Worm (Caenorhabditis elegans): Measurements from ENCODE around the gene sre-44.

The sre-44 gene

DNA sequence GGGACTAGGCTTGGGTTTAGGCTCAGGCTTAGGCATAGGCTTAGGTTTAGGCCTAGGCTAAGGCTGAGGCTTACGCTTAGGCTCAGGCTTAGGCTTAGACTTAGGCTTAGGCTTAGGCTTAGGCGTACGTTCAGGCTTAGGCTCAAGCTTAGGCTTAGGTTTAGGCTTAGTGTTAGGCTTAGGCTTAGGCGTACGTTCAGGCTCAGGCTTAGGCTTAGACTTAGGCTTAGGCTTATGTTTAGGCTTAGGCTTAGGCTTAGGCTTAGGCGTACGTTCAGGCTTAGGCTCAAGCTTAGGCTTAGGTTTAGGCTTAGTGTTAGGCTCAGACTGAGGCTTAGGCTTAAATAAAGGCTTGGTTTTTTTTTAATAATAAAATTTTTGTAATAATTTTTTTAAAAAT, 43.8 kb upstream of the sre-44 start:
- 0 out of 2 replicates have a peak, but pooled peaks have one; percentile 32 for TF ChIP-seq tra-1 (GFP tag; IDR thresholded peaks at IDR 0.05)

ce11 chrII:13907615-13908014, 41.8 kb upstream of the sre-44 start:
- TF ChIP-seq zag-1 (tag; optimal IDR thresholded peaks at IDR 0.05), result no peak
- TF ChIP-seq zip-11 (GFP tag; IDR thresholded peaks at IDR 0.05), result no peak
- peak; percentile 46 for TF ChIP-seq aha-1 (tag)

- TF ChIP-seq duxl-1 (tag; optimal IDR thresholded peaks at IDR 0.05; ENCODE audit: poor library complexity), result no peak
- peak; percentile 80 for TF ChIP-seq mes-2 (tag; optimal IDR thresholded peaks at IDR 0.05; ENCODE audit: poor library complexity, severe bottlenecking)
- peak; percentile 20 for TF ChIP-seq nhr-6 (tag; optimal IDR thresholded peaks at IDR 0.05)
- peak; percentile 31 for TF ChIP-seq hlh-11 (tag; optimal IDR thresholded peaks at IDR 0.05)
- no peak for TF ChIP-seq lim-7 (GFP tag; IDR thresholded peaks at IDR 0.05)
- TF ChIP-seq nhr-42 (GFP tag; IDR thresholded peaks at IDR 0.05), result peak; percentile 59; the same call in 1 of the 2 replicates
- TF ChIP-seq nhr-11 (tag; optimal IDR thresholded peaks at IDR 0.05), result peak; percentile 53
- peak; percentile 60 for TF ChIP-seq rbr-2 (tag; optimal IDR thresholded peaks at IDR 0.05)
- no peak for TF ChIP-seq pqm-1 (tag; optimal IDR thresholded peaks at IDR 0.05)
- TF ChIP-seq ztf-11 (tag; optimal IDR thresholded peaks at IDR 0.05), result no peak
- no peak for TF ChIP-seq dmd-8 (GFP tag; IDR thresholded peaks at IDR 0.05)
- TF ChIP-seq fkh-10 (GFP tag; optimal IDR thresholded peaks at IDR 0.05), result peak; percentile 26
- peak; percentile 17; the same call in 1 of the 2 replicates for TF ChIP-seq dmd-6 (GFP tag; IDR thresholded peaks at IDR 0.05)
- peak in 1 of 2 experiments; percentile 31 for TF ChIP-seq hif-1 (tag; optimal IDR thresholded peaks at IDR 0.05)
- TF ChIP-seq skn-1 (tag; optimal IDR thresholded peaks at IDR 0.05), result no peak
- TF ChIP-seq fos-1 (tag; optimal IDR thresholded peaks at IDR 0.05), result no peak
- no peak for TF ChIP-seq zfp-2 (tag; optimal IDR thresholded peaks at IDR 0.05)
- TF ChIP-seq egl-43 (GFP tag; IDR thresholded peaks at IDR 0.05), result 0 out of 2 replicates have a peak, but pooled peaks have one; percentile 16
- no peak for TF ChIP-seq daf-16 (GFP tag; optimal IDR thresholded peaks at IDR 0.05)
- TF ChIP-seq daf-16 (tag; optimal IDR thresholded peaks at IDR 0.05), result no peak
- TF ChIP-seq ceh-28 (tag; optimal IDR thresholded peaks at IDR 0.05), result peak; percentile 33
- TF ChIP-seq zag-1 (tag; optimal IDR thresholded peaks at IDR 0.05), result no peak
- no peak for TF ChIP-seq spr-1 (tag; optimal IDR thresholded peaks at IDR 0.05)
- no peak for TF ChIP-seq lin-1 (GFP tag; IDR thresholded peaks at IDR 0.05)
- TF ChIP-seq dpl-1 (GFP tag; optimal IDR thresholded peaks at IDR 0.05), result peak; percentile 97
- TF ChIP-seq hmg-1.1 (GFP tag; IDR thresholded peaks at IDR 0.05), result peak; percentile 73
Observed at ce11 chrII:13908592-13908991, 40.8 kb upstream of the sre-44 start, which contains the start of gene citk-1. Gene citk-1 (plus strand): TSS chrII:13908914.

ce11 chrII:13916040-13916439, 33.4 kb upstream of the sre-44 start, which contains the start of gene mltn-3:
Gene mltn-3 (plus strand): TSS chrII:13916340.
- TF ChIP-seq nhr-48 (tag; optimal IDR thresholded peaks at IDR 0.05), result no peak
- no peak for TF ChIP-seq tra-1 (GFP tag; IDR thresholded peaks at IDR 0.05)
- TF ChIP-seq unc-39 (tag; optimal IDR thresholded peaks at IDR 0.05), result no peak
- no peak for TF ChIP-seq daf-12 (tag; optimal IDR thresholded peaks at IDR 0.05)
- TF ChIP-seq snpc-4 (tag; optimal IDR thresholded peaks at IDR 0.05), result no peak
- no peak for TF ChIP-seq skn-1 (tag; optimal IDR thresholded peaks at IDR 0.05)
- no peak for TF ChIP-seq nhr-102 (tag; optimal IDR thresholded peaks at IDR 0.05)
- TF ChIP-seq saeg-2 (GFP tag; IDR thresholded peaks at IDR 0.05), result no peak
- no peak for TF ChIP-seq mxl-3 (GFP tag; optimal IDR thresholded peaks at IDR 0.05)
- no peak for TF ChIP-seq rbr-2 (tag; optimal IDR thresholded peaks at IDR 0.05)
- no peak for TF ChIP-seq dve-1 (tag; optimal IDR thresholded peaks at IDR 0.05; ENCODE audit: insufficient read depth)
- TF ChIP-seq unc-130 (GFP tag; optimal IDR thresholded peaks at IDR 0.05), result no peak
- no peak for TF ChIP-seq ces-1 (GFP tag; optimal IDR thresholded peaks at IDR 0.05)
